Worm (Caenorhabditis elegans): ENCODE results near the gene arc-1.

Gene arc-1

ce11 chrII:9674678-9675077 is at the start of gene arc-1:
arc-1 (plus strand) TSS chrII:9674978.
- no peak for TF ChIP-seq nfyb-1 (GFP tag; IDR thresholded peaks at IDR 0.05)
- TF ChIP-seq nhr-27 (tag; optimal IDR thresholded peaks at IDR 0.05) = no peak
- TF ChIP-seq ceh-100 (GFP tag; IDR thresholded peaks at IDR 0.05) = no peak
- no peak for TF ChIP-seq efl-1 (GFP tag; optimal IDR thresholded peaks at IDR 0.05)
- TF ChIP-seq Y79H2A.3 (GFP tag; conservative IDR thresholded peaks at IDR 0.05) = no peak
- no peak for TF ChIP-seq ama-1 (optimal IDR thresholded peaks at IDR 0.05)
- TF ChIP-seq ama-1 (GFP tag; optimal IDR thresholded peaks at IDR 0.05) = no peak
- no peak for TF ChIP-seq nhr-80 (tag; optimal IDR thresholded peaks at IDR 0.05)
- no peak for TF ChIP-seq B0035.1 (tag; optimal IDR thresholded peaks at IDR 0.05)
- no peak for TF ChIP-seq repo-1 (tag; optimal IDR thresholded peaks at IDR 0.05)
- no peak for TF ChIP-seq Y95B8A.8 (GFP tag; IDR thresholded peaks at IDR 0.05)
- no peak for TF ChIP-seq athp-1 (tag; optimal IDR thresholded peaks at IDR 0.05)
- TF ChIP-seq unc-62 (GFP tag; optimal IDR thresholded peaks at IDR 0.05) = no peak

ce11 chrII:9625930-9626329 is 48.8 kb upstream of the arc-1 start:
- TF ChIP-seq F10E7.11 (tag; optimal IDR thresholded peaks at IDR 0.05) = no peak
- TF ChIP-seq ztf-6 (GFP tag; IDR thresholded peaks at IDR 0.05) = no peak
- TF ChIP-seq akir-1 (GFP tag; optimal IDR thresholded peaks at IDR 0.05) = no peak
- no peak for TF ChIP-seq ztf-26 (tag; optimal IDR thresholded peaks at IDR 0.05)
- no peak for TF ChIP-seq sea-2 (GFP tag; IDR thresholded peaks at IDR 0.05)
- no peak for TF ChIP-seq cebp-1 (GFP tag; IDR thresholded peaks at IDR 0.05)
- no peak for TF ChIP-seq cebp-1 (tag; optimal IDR thresholded peaks at IDR 0.05)
- no peak for TF ChIP-seq Y67H2A.10 (GFP tag; conservative IDR thresholded peaks at IDR 0.05)
- no peak for TF ChIP-seq cebp-2 (GFP tag; IDR thresholded peaks at IDR 0.05)
- no peak for TF ChIP-seq ztf-18 (tag; optimal IDR thresholded peaks at IDR 0.05)
- TF ChIP-seq attf-5 (GFP tag; optimal IDR thresholded peaks at IDR 0.05) = no peak
- no peak for TF ChIP-seq rcor-1 (GFP tag; IDR thresholded peaks at IDR 0.05)
- TF ChIP-seq zim-3 (tag; optimal IDR thresholded peaks at IDR 0.05) = no peak
- TF ChIP-seq aptf-3 (GFP tag; IDR thresholded peaks at IDR 0.05) = no peak
- no peak for TF ChIP-seq madf-8 (GFP tag; conservative IDR thresholded peaks at IDR 0.05)
- no peak for TF ChIP-seq tbx-9 (tag; optimal IDR thresholded peaks at IDR 0.05; ENCODE audit: borderline replicate concordance)

- peak; percentile 33; the same call in 1 of the 2 replicates for TF ChIP-seq dox-1 (GFP tag; IDR thresholded peaks at IDR 0.05)
- peak; percentile 21; the same call in 1 of the 2 replicates for TF ChIP-seq D2030.7 (GFP tag; IDR thresholded peaks at IDR 0.05)
- TF ChIP-seq madf-3 (GFP tag; IDR thresholded peaks at IDR 0.05) = peak; percentile 70; the same call in 1 of the 2 replicates
- peak; percentile 14; the same call in 1 of the 2 replicates for TF ChIP-seq egrh-3 (GFP tag; IDR thresholded peaks at IDR 0.05)
- peak; percentile 95 for TF ChIP-seq hsf-1 (GFP tag; IDR thresholded peaks at IDR 0.05)
- TF ChIP-seq madf-6 (GFP tag; IDR thresholded peaks at IDR 0.05) = peak; percentile 28
- 0 out of 2 replicates have a peak, but pooled peaks have one; percentile 22 for TF ChIP-seq aptf-3 (GFP tag; IDR thresholded peaks at IDR 0.05)
- TF ChIP-seq F33H1.4 (GFP tag; IDR thresholded peaks at IDR 0.05) = peak; percentile 60
These were observed 40.7 kb upstream of the arc-1 start for ce11 chrII:9633956-9634560.

ce11 chrII:9636300-9636699 is 38.5 kb upstream of the arc-1 start, which contains the start of gene ZK1307.7:
ZK1307.7 (plus strand) TSS chrII:9636600.
- TF ChIP-seq Y95B8A.8 (GFP tag; IDR thresholded peaks at IDR 0.05) (no peak), B0336.3 (GFP tag; IDR thresholded peaks at IDR 0.05) (no peak), sptf-2 (GFP tag; optimal IDR thresholded peaks at IDR 0.05) (no peak), hlh-26 (GFP tag; conservative IDR thresholded peaks at IDR 0.05) (no peak), aptf-3 (GFP tag; IDR thresholded peaks at IDR 0.05) (no peak), zim-3 (tag; optimal IDR thresholded peaks at IDR 0.05) (no peak), fkh-3 (tag; optimal IDR thresholded peaks at IDR 0.05) (no peak), madf-6 (GFP tag; IDR thresholded peaks at IDR 0.05) (no peak), lag-1 (GFP tag; IDR thresholded peaks at IDR 0.05) (no peak)

Measured in whole organism, young adult.